Worm (Caenorhabditis elegans): ENCODE results near the gene crn-5.

DNA sequence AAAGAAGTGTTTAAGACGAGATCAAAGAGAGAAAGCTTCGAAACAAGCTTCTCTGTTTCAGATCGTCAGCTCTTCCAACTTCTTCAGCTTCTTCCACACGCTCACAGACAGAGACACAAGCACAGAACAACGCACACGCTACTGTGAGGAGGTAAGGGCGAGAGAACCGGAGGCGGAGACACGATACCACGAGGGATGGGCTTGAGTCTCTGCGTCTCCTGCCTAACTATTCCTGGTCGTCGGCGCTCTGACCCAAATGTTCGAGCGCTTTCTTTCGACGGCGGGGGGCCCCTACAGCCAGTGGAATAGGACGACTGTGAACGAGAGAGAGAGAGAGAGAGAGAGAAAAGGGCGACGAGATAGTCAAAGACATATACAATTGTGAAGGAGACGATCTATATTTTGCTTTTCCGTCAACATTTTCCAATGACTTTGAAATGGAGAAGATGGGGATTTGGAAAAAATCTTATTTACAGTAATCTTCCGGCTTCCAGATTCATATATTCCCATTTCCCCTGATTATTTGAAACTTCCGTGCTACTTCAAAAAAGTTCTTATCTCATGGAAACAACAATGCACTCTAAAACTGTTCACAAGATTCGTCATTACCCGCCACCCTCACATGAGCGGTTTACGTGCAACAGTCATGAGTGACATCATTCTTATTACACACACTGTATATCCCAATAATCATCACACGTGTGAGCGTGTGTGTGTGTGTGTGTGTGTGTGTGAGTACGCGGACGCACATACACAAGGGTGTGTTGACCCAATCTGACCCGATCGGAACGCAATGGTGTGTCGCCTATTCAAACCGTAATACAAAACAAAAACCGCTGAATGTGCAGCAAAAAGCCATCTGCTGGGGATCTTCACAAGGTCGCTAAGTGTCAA, 43.5 kb upstream of the crn-5 start:
- no peak for TF ChIP-seq ZK546.5 (tag; optimal IDR thresholded peaks at IDR 0.05)
- TF ChIP-seq nhr-237 (tag; optimal IDR thresholded peaks at IDR 0.05) = no peak
- no peak for TF ChIP-seq ztf-11 (tag; optimal IDR thresholded peaks at IDR 0.05)
- TF ChIP-seq elt-3 (tag; optimal IDR thresholded peaks at IDR 0.05) = no peak
- no peak for TF ChIP-seq nhr-76 (tag; optimal IDR thresholded peaks at IDR 0.05)
- TF ChIP-seq nhr-11 (tag; optimal IDR thresholded peaks at IDR 0.05) = peak; percentile 84
- no peak for TF ChIP-seq nhr-12 (tag; optimal IDR thresholded peaks at IDR 0.05)
- TF ChIP-seq unc-62 (GFP tag; optimal IDR thresholded peaks at IDR 0.05) = peak; percentile 61
- peak; percentile 90 for TF ChIP-seq pha-4 (tag; optimal IDR thresholded peaks at IDR 0.05)
- peak; percentile 44 for TF ChIP-seq egl-5 (tag; optimal IDR thresholded peaks at IDR 0.05)
- TF ChIP-seq zag-1 (tag; optimal IDR thresholded peaks at IDR 0.05) = no peak
- peak; percentile 78 for TF ChIP-seq nhr-23 (tag; optimal IDR thresholded peaks at IDR 0.05)
- TF ChIP-seq snpc-4 (tag; optimal IDR thresholded peaks at IDR 0.05) = peak; percentile 74
- TF ChIP-seq ceh-28 (tag; optimal IDR thresholded peaks at IDR 0.05) = peak; percentile 68
